Fruit fly (Drosophila melanogaster) whole organism, embryonic: ENCODE data around the gene Slip1.

Experiments
- B-H2 ChIP-seq: fragments of 200-800 bp; sonication (Bioruptor generic); optimal IDR thresholded peaks from 2 replicates; lab custom pipeline; 2018; ENCODE audit warnings: missing biosample characterization, mild to moderate bottlenecking, missing genetic modification characterization
- Blimp-1 ChIP-seq: fragments of 200-800 bp; sonication (Bioruptor generic); optimal IDR thresholded peaks from 3 replicates; lab custom pipeline; 2018; ENCODE audit warnings: missing biosample characterization, missing genetic modification characterization, mild to moderate bottlenecking, moderate library complexity, missing genetic modification reagents
- CG13123 ChIP-seq: fragments of 200-800 bp; sonication (Bioruptor generic); optimal IDR thresholded peaks from 2 replicates; lab custom pipeline; 2016; ENCODE audit warnings: missing biosample characterization, missing genetic modification characterization
- CG14014 ChIP-seq: fragments of 200-800 bp; sonication (Bioruptor generic); IDR thresholded peaks from 2 replicates; pipeline ENCODE4 v1.3.6; 2022; ENCODE audit warnings: missing biosample characterization, missing genetic modification characterization
- CG14860 ChIP-seq: fragments of 200-800 bp; sonication (Bioruptor generic); IDR thresholded peaks from 3 replicates; pipeline ENCODE4 v1.3.6; 2022; ENCODE audit warnings: missing biosample characterization, missing genetic modification characterization; ENCODE audit not compliant: partially characterized antibody
- CG17186 ChIP-seq: fragments of 200-800 bp; sonication (Bioruptor generic); optimal IDR thresholded peaks from 3 replicates; lab custom pipeline; 2017; ENCODE audit warnings: missing biosample characterization, missing genetic modification reagents, missing genetic modification characterization
- CG1792 ChIP-seq: fragments of 200-800 bp; sonication (Bioruptor generic); optimal IDR thresholded peaks from 2 replicates; lab custom pipeline; 2016; ENCODE audit warnings: missing biosample characterization, missing genetic modification characterization
- CG18619 ChIP-seq: fragments of 200-800 bp; sonication (Bioruptor generic); optimal IDR thresholded peaks from 3 replicates; lab custom pipeline; 2017; ENCODE audit warnings: missing biosample characterization, mild to moderate bottlenecking, missing genetic modification characterization
- CG18764 ChIP-seq: fragments of 200-800 bp; sonication (Bioruptor generic); optimal IDR thresholded peaks from 3 replicates; lab custom pipeline; 2016; ENCODE audit warnings: missing biosample characterization, missing genetic modification characterization
- CG2202 ChIP-seq: fragments of 200-800 bp; sonication (Bioruptor generic); optimal IDR thresholded peaks from 2 replicates; lab custom pipeline; 2018; ENCODE audit warnings: missing biosample characterization, mild to moderate bottlenecking, missing genetic modification characterization
- CG2712 ChIP-seq: fragments of 200-800 bp; optimal IDR thresholded peaks from 3 replicates; lab custom pipeline; 2019; ENCODE audit warnings: missing biosample characterization, mild to moderate bottlenecking, missing genetic modification characterization, moderate library complexity
- CG34224 ChIP-seq: fragments of 200-800 bp; sonication (Bioruptor generic); IDR thresholded peaks from 3 replicates; pipeline ENCODE4 v1.3.6; 2022; ENCODE audit warnings: missing biosample characterization, missing genetic modification characterization; ENCODE audit not compliant: partially characterized antibody
- CG3838 ChIP-seq: fragments of 200-800 bp; sonication (Bioruptor generic); optimal IDR thresholded peaks from 3 replicates; lab custom pipeline; 2016; ENCODE audit warnings: missing biosample characterization, missing genetic modification characterization
- CG3847 ChIP-seq: fragments of 200-800 bp; sonication (Bioruptor generic); IDR thresholded peaks from 2 replicates; pipeline ENCODE4 v1.3.6; 2022; ENCODE audit warnings: missing biosample characterization, missing genetic modification characterization
- CG4328 ChIP-seq: fragments of 200-800 bp; sonication (Bioruptor generic); optimal IDR thresholded peaks from 3 replicates; lab custom pipeline; 2017; ENCODE audit warnings: missing biosample characterization, missing genetic modification reagents, missing genetic modification characterization
- CG43689 ChIP-seq: fragments of 200-800 bp; sonication (Bioruptor generic); IDR thresholded peaks from 2 replicates; pipeline ENCODE4 v1.3.6; 2022; ENCODE audit warnings: missing biosample characterization, missing genetic modification characterization
- CG4617 ChIP-seq: fragments of 200-800 bp; sonication (Bioruptor generic); optimal IDR thresholded peaks from 3 replicates; lab custom pipeline; 2016; ENCODE audit warnings: missing biosample characterization, missing genetic modification characterization, borderline replicate concordance
- CG5180 ChIP-seq: fragments of 200-800 bp; sonication (Bioruptor generic); optimal IDR thresholded peaks from 3 replicates; lab custom pipeline; 2017; ENCODE audit warnings: missing biosample characterization, missing genetic modification characterization, mild to moderate bottlenecking, moderate library complexity, missing genetic modification reagents
- CG7928 ChIP-seq: fragments of 200-800 bp; sonication (Bioruptor generic); optimal IDR thresholded peaks from 2 replicates; lab custom pipeline; 2017; ENCODE audit warnings: missing biosample characterization, mild to moderate bottlenecking, missing genetic modification characterization
- CG7963 ChIP-seq: fragments of 200-800 bp; sonication (Bioruptor generic); IDR thresholded peaks from 3 replicates; pipeline ENCODE4 v1.3.6; 2022; ENCODE audit warnings: missing biosample characterization, missing genetic modification characterization; ENCODE audit not compliant: partially characterized antibody
- CG8290 ChIP-seq, 3 experiments: fragments of 200-800 bp; sonication (Bioruptor generic); optimal IDR thresholded peaks; 2 replicates each; lab custom pipeline; 2016 to 2019; ENCODE audit warnings: missing biosample characterization in 3 of 3, missing genetic modification characterization in 3 of 3, mild to moderate bottlenecking in 2 of 3, moderate library complexity in 1 of 3
- CG8765 ChIP-seq: fragments of 200-800 bp; sonication (Bioruptor generic); IDR thresholded peaks from 2 replicates; pipeline ENCODE4 v1.3.6; 2022; ENCODE audit warnings: missing biosample characterization, missing genetic modification characterization
- CG9727 ChIP-seq: fragments of 200-800 bp; sonication (Bioruptor generic); optimal IDR thresholded peaks from 3 replicates; lab custom pipeline; 2017; ENCODE audit warnings: missing biosample characterization, mild to moderate bottlenecking, missing genetic modification characterization
- Dip3 ChIP-seq: fragments of 200-800 bp; sonication (Bioruptor generic); optimal IDR thresholded peaks from 3 replicates; lab custom pipeline; 2016; ENCODE audit warnings: missing biosample characterization, missing genetic modification characterization
- Dll ChIP-seq: fragments of 200-800 bp; sonication (Bioruptor generic); IDR thresholded peaks from 4 replicates; pipeline ENCODE4 v1.3.6; 2022; ENCODE audit warnings: missing biosample characterization, missing genetic modification characterization; ENCODE audit not compliant: partially characterized antibody
- HmgD ChIP-seq: fragments of 200-800 bp; sonication (Bioruptor generic); optimal IDR thresholded peaks from 3 replicates; lab custom pipeline; 2016; ENCODE audit warnings: missing biosample characterization, missing genetic modification characterization
- Lhr ChIP-seq: fragments of 200-800 bp; sonication (Bioruptor generic); optimal IDR thresholded peaks from 3 replicates; lab custom pipeline; 2017; ENCODE audit warnings: mild to moderate bottlenecking, missing biosample characterization, missing genetic modification reagents, missing genetic modification characterization
- NC2β ChIP-seq: fragments of 200-800 bp; sonication (Bioruptor generic); optimal IDR thresholded peaks from 2 replicates; lab custom pipeline; 2016; ENCODE audit warnings: missing biosample characterization, missing genetic modification characterization
- Side ChIP-seq: fragments of 200-800 bp; sonication (Bioruptor generic); optimal IDR thresholded peaks from 2 replicates; lab custom pipeline; 2016; ENCODE audit warnings: missing biosample characterization, missing genetic modification characterization
- Sry-β ChIP-seq: fragments of 200-800 bp; sonication (Bioruptor generic); optimal IDR thresholded peaks from 2 replicates; lab custom pipeline; 2018; ENCODE audit warnings: missing biosample characterization, mild to moderate bottlenecking, missing genetic modification characterization, moderate library complexity
- ato ChIP-seq: fragments of 200-800 bp; sonication (Bioruptor generic); IDR thresholded peaks from 2 replicates; pipeline ENCODE4 v1.3.6; 2022; ENCODE audit warnings: missing biosample characterization, missing genetic modification characterization; ENCODE audit not compliant: partially characterized antibody
- crol ChIP-seq: fragments of 200-800 bp; sonication (Bioruptor generic); IDR thresholded peaks from 2 replicates; pipeline ENCODE4 v1.3.6; 2022; ENCODE audit warnings: missing biosample characterization, missing genetic modification characterization
- danr ChIP-seq: fragments of 200-800 bp; sonication (Bioruptor generic); IDR thresholded peaks from 2 replicates; pipeline ENCODE4 v1.3.6; 2022; ENCODE audit warnings: missing biosample characterization, missing genetic modification characterization
- dmrt99B ChIP-seq: fragments of 200-800 bp; sonication (Bioruptor generic); optimal IDR thresholded peaks from 2 replicates; lab custom pipeline; 2018; ENCODE audit warnings: missing biosample characterization, mild to moderate bottlenecking, missing genetic modification characterization, moderate library complexity
- emc ChIP-seq: fragments of 200-800 bp; sonication (Bioruptor generic); optimal IDR thresholded peaks from 2 replicates; lab custom pipeline; 2016; ENCODE audit warnings: missing biosample characterization, missing genetic modification characterization
- esg ChIP-seq: fragments of 200-800 bp; sonication (Bioruptor generic); conservative IDR thresholded peaks from 2 replicates; pipeline ENCODE4 v1.3.6; 2022; ENCODE audit warnings: missing biosample characterization, missing genetic modification characterization
- fd96Cb ChIP-seq: fragments of 200-800 bp; sonication (Bioruptor generic); optimal IDR thresholded peaks from 2 replicates; lab custom pipeline; 2018; ENCODE audit warnings: missing biosample characterization, mild to moderate bottlenecking, missing genetic modification characterization, moderate library complexity
- gce ChIP-seq: fragments of 200-800 bp; sonication (Bioruptor generic); IDR thresholded peaks from 3 replicates; pipeline ENCODE4 v1.3.6; 2022; ENCODE audit warnings: missing biosample characterization, missing genetic modification characterization
- grau ChIP-seq: fragments of 200-800 bp; optimal IDR thresholded peaks from 3 replicates; lab custom pipeline; 2019; ENCODE audit warnings: missing biosample characterization, mild to moderate bottlenecking, missing genetic modification characterization, moderate library complexity
- h ChIP-seq: fragments of >200 bp; optimal IDR thresholded peaks from 2 replicates; lab custom pipeline; 2017
- pho ChIP-seq: fragments of 200-800 bp; sonication (Bioruptor generic); optimal IDR thresholded peaks from 2 replicates; lab custom pipeline; 2016; ENCODE audit warnings: missing biosample characterization, missing genetic modification characterization
- pnt ChIP-seq: fragments of 200-800 bp; sonication (Bioruptor generic); optimal IDR thresholded peaks from 3 replicates; lab custom pipeline; 2016; ENCODE audit warnings: missing biosample characterization, missing genetic modification characterization
- pros ChIP-seq: fragments of 200-800 bp; sonication (Bioruptor generic); optimal IDR thresholded peaks from 3 replicates; lab custom pipeline; 2019; ENCODE audit warnings: missing biosample characterization, mild to moderate bottlenecking, missing genetic modification characterization, moderate library complexity
- schlank ChIP-seq: fragments of 200-800 bp; sonication (Bioruptor generic); optimal IDR thresholded peaks from 2 replicates; lab custom pipeline; 2018; ENCODE audit warnings: missing biosample characterization, mild to moderate bottlenecking, missing genetic modification characterization
- sens-2 ChIP-seq: fragments of 200-800 bp; sonication (Bioruptor generic); IDR thresholded peaks from 2 replicates; pipeline ENCODE4 v1.3.6; 2022; ENCODE audit warnings: missing biosample characterization, missing genetic modification characterization
- so ChIP-seq: fragments of 200-800 bp; sonication (Bioruptor generic); IDR thresholded peaks from 3 replicates; pipeline ENCODE4 v1.3.6; 2022; ENCODE audit warnings: missing biosample characterization, missing genetic modification characterization
- sug ChIP-seq: fragments of 200-800 bp; optimal IDR thresholded peaks from 2 replicates; lab custom pipeline; 2019; ENCODE audit warnings: missing biosample characterization, mild to moderate bottlenecking, missing genetic modification characterization, moderate library complexity
- tap ChIP-seq: fragments of 200-800 bp; optimal IDR thresholded peaks from 3 replicates; lab custom pipeline; 2019; ENCODE audit warnings: missing biosample characterization, mild to moderate bottlenecking, missing genetic modification characterization, moderate library complexity
- yki ChIP-seq: fragments of >200 bp; optimal IDR thresholded peaks from 3 replicates; lab custom pipeline; 2018
- z ChIP-seq: fragments of 200-800 bp; sonication (Bioruptor generic); IDR thresholded peaks from 3 replicates; pipeline ENCODE4 v1.3.6; 2022; ENCODE audit warnings: missing biosample characterization, missing genetic modification characterization
- zen ChIP-seq: fragments of 200-800 bp; sonication (Bioruptor generic); optimal IDR thresholded peaks from 3 replicates; lab custom pipeline; 2018; ENCODE audit warnings: missing biosample characterization, mild to moderate bottlenecking, missing genetic modification characterization, moderate library complexity

Slip1 gene

DNA sequence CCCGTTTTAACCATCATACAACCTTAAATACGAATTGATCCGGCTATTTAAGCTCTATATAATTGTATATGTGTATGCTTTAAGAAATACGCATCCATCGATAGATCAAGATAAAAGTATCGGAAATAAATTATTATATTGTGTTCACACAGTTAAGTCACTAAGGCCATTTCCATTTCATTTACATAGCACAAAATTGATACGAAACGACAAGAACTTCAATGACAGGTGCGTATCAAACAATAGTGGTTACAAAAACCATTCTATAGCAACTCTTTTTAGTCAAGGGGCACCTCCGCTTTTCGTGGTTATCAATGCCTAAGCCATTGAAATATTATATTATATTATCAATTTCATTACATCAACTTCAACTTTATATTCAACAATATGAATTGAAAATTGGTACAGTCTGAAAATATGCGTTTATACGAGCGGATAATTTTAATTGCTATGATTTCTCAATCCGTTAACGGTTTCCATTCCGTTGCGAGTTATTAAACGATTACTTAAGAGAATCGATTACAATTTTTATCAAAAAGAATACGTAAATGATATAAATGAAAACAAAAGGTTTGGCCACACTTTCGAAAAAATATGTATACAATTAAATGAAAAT lies at the start of gene Slip1, which contains the start of gene CG46466 (continued):
- TF ChIP-seq CG18619 (GFP tag; lab: Kevin White, UChicago) = no peak
- no peak for TF ChIP-seq schlank (tag; lab: Kevin White, UChicago)
- peak; percentile 28 for TF ChIP-seq CG2712
- TF ChIP-seq danr (GFP tag; lab: Robert Waterston, UW) = no peak
- no peak for TF ChIP-seq pho (GFP tag; lab: Kevin White, UChicago)
- TF ChIP-seq Dll (GFP tag; lab: Robert Waterston, UW) = no peak
- TF ChIP-seq z (GFP tag; lab: Robert Waterston, UW) = no peak
- TF ChIP-seq CG8290 (GFP tag; optimal IDR thresholded peaks at IDR 0.05; lab: Kevin White, UChicago) = peak; percentile 15
- TF ChIP-seq CG8290 (tag; optimal IDR thresholded peaks at IDR 0.05; lab: Kevin White, UChicago) = peak in 1 of 2 experiments; percentile 23
- no peak for TF ChIP-seq CG13123 (GFP tag; lab: Kevin White, UChicago)
- 0 out of 3 replicates have a peak, but pooled peaks have one; percentile 2 for TF ChIP-seq CG34224 (GFP tag; lab: Robert Waterston, UW)
- no peak for TF ChIP-seq Blimp-1
- no peak for TF ChIP-seq h
- no peak for TF ChIP-seq NC2β (GFP tag; lab: Kevin White, UChicago)
- TF ChIP-seq ato (GFP tag; lab: Robert Waterston, UW) = no peak
- TF ChIP-seq dmrt99B (tag; lab: Kevin White, UChicago) = no peak
- peak; percentile 13 for TF ChIP-seq pnt
- no peak for TF ChIP-seq crol
- TF ChIP-seq Lhr (GFP tag; lab: Kevin White, UChicago) = peak; percentile 42
- TF ChIP-seq CG43689 = no peak
- no peak for TF ChIP-seq yki (lab: Kevin White, UChicago)
- no peak for TF ChIP-seq so
- TF ChIP-seq CG3847 (GFP tag; lab: Robert Waterston, UW) = no peak
- TF ChIP-seq CG18764 = peak; percentile 12
- no peak for TF ChIP-seq gce (GFP tag; lab: Robert Waterston, UW)
- no peak for TF ChIP-seq CG8765
- TF ChIP-seq CG4617 (GFP tag; lab: Kevin White, UChicago) = peak; percentile 13
- TF ChIP-seq CG7963 (GFP tag; lab: Robert Waterston, UW) = no peak
- TF ChIP-seq HmgD (GFP tag; lab: Kevin White, UChicago) = no peak
- no peak for TF ChIP-seq CG5180
- no peak for TF ChIP-seq emc (GFP tag; lab: Kevin White, UChicago)
- no peak for TF ChIP-seq sens-2 (GFP tag; lab: Robert Waterston, UW)
- TF ChIP-seq zen (tag; lab: Kevin White, UChicago) = peak; percentile 38
- no peak for TF ChIP-seq CG3838 (GFP tag; lab: Kevin White, UChicago)
- no peak for TF ChIP-seq Dip3 (GFP tag; lab: Kevin White, UChicago)
- TF ChIP-seq grau (tag; lab: Kevin White, UChicago) = no peak
- no peak for TF ChIP-seq B-H2
- no peak for TF ChIP-seq CG14860
- no peak for TF ChIP-seq CG1792 (GFP tag; lab: Kevin White, UChicago)
- no peak for TF ChIP-seq Side (GFP tag; lab: Kevin White, UChicago)
- TF ChIP-seq CG2202 (tag; lab: Kevin White, UChicago) = no peak
- TF ChIP-seq CG4328 (GFP tag; lab: Kevin White, UChicago) = no peak
- peak; percentile 16 for TF ChIP-seq sug (tag; lab: Kevin White, UChicago)
- no peak for TF ChIP-seq CG14014 (GFP tag; lab: Robert Waterston, UW)
- TF ChIP-seq CG17186 (GFP tag; lab: Kevin White, UChicago) = no peak
- peak; percentile 18 for TF ChIP-seq Sry-β (GFP tag; lab: Kevin White, UChicago)
- TF ChIP-seq fd96Cb (tag; lab: Kevin White, UChicago) = no peak
- no peak for TF ChIP-seq tap (tag; lab: Kevin White, UChicago)
- TF ChIP-seq esg (GFP tag; lab: Robert Waterston, UW) = no peak
- no peak for TF ChIP-seq pros (GFP tag; lab: Kevin White, UChicago)
- TF ChIP-seq CG7928 (GFP tag; lab: Kevin White, UChicago) = no peak
- no peak for TF ChIP-seq CG9727 (GFP tag; lab: Kevin White, UChicago)
